Fruit fly (Drosophila melanogaster) whole organism, wandering third instar larva: ENCODE data around the gene CG33552.
A peak's percentile ranks its signal among the peaks of the same experiment; 100 is the strongest.

ENCODE experiments used
- CG9705 ChIP-seq: fragments of 200-800 bp; sonication (Bioruptor generic); optimal IDR thresholded peaks from 2 replicates; lab custom pipeline; 2018; ENCODE audit warnings: missing biosample characterization, mild to moderate bottlenecking, missing genetic modification characterization
- GATAd ChIP-seq: sonication (Bioruptor generic); optimal IDR thresholded peaks from 2 replicates; lab custom pipeline; 2016; ENCODE audit warnings: missing biosample characterization, missing genetic modification characterization
- HLH106 ChIP-seq: fragments of 200-800 bp; optimal IDR thresholded peaks from 3 replicates; lab custom pipeline; 2019; ENCODE audit warnings: missing biosample characterization, mild to moderate bottlenecking, missing genetic modification characterization, moderate library complexity
- Hr83 ChIP-seq: fragments of 200-300 bp; sonication (Bioruptor generic); optimal IDR thresholded peaks from 2 replicates; lab custom pipeline; 2016; ENCODE audit warnings: missing biosample characterization, mild to moderate bottlenecking, missing genetic modification characterization, moderate library complexity; ENCODE audit not compliant: poor library complexity, severe bottlenecking
- Jra ChIP-seq: sonication (Bioruptor generic); optimal IDR thresholded peaks from 2 replicates; lab custom pipeline; 2016; ENCODE audit warnings: missing biosample characterization, missing genetic modification characterization
- Mio ChIP-seq: sonication (Bioruptor generic); optimal IDR thresholded peaks from 2 replicates; lab custom pipeline; 2016; ENCODE audit warnings: missing biosample characterization, missing genetic modification characterization
- Myc ChIP-seq: fragments of >200 bp; optimal IDR thresholded peaks from 2 replicates; lab custom pipeline; 2017
- OdsH ChIP-seq: fragments of 200-800 bp; sonication (Bioruptor generic); optimal IDR thresholded peaks from 2 replicates; lab custom pipeline; 2016; ENCODE audit warnings: missing biosample characterization, mild to moderate bottlenecking, missing genetic modification characterization
- Rel ChIP-seq, 2 experiments: fragments of 200-800 bp; sonication (Bioruptor generic) in 1 of 2; optimal IDR thresholded peaks; 2 replicates in 1 of 2; 3 replicates in 1 of 2; lab custom pipeline; 2016 to 2019; ENCODE audit warnings: mild to moderate bottlenecking in 2 of 2, missing biosample characterization in 2 of 2, missing genetic modification characterization in 2 of 2, moderate library complexity in 1 of 2
- Sp1 ChIP-seq: fragments of 200-800 bp; sonication (Bioruptor generic); optimal IDR thresholded peaks from 3 replicates; lab custom pipeline; 2019; ENCODE audit warnings: missing biosample characterization, mild to moderate bottlenecking, missing genetic modification characterization, moderate library complexity
- Vsx2 ChIP-seq: fragments of 200-300, 225-300 bp; sonication (Bioruptor generic); optimal IDR thresholded peaks from 2 replicates; lab custom pipeline; 2018; ENCODE audit warnings: missing biosample characterization, missing genetic modification characterization; ENCODE audit not compliant: partially characterized antibody
- br ChIP-seq: fragments of 200-800 bp; sonication (Bioruptor generic); optimal IDR thresholded peaks from 2 replicates; lab custom pipeline; 2016; ENCODE audit warnings: missing biosample characterization, missing genetic modification characterization
- brk ChIP-seq: fragments of 200-800 bp; sonication (Bioruptor generic); optimal IDR thresholded peaks from 2 replicates; lab custom pipeline; 2016; ENCODE audit warnings: missing biosample characterization, mild to moderate bottlenecking, missing genetic modification characterization
- dl ChIP-seq, 2 experiments: fragments of 175-275, 200-275 bp in 1 of 2; fragments of 200-275 bp in 1 of 2; sonication (Bioruptor generic); optimal IDR thresholded peaks; lab custom pipeline; 2018; ENCODE audit warnings: mild to moderate bottlenecking in 2 of 2, missing biosample characterization in 2 of 2, missing genetic modification characterization in 2 of 2, moderate library complexity in 2 of 2; ENCODE audit not compliant: partially characterized antibody in 2 of 2, insufficient read depth in 1 of 2
- dmrt93B ChIP-seq: fragments of 200-800 bp; sonication (Bioruptor generic); optimal IDR thresholded peaks from 2 replicates; lab custom pipeline; 2018; ENCODE audit warnings: missing biosample characterization, mild to moderate bottlenecking, missing genetic modification characterization
- dsf ChIP-seq: sonication (Bioruptor generic); optimal IDR thresholded peaks from 2 replicates; lab custom pipeline; 2016; ENCODE audit warnings: missing biosample characterization, missing genetic modification characterization, borderline replicate concordance
- ey ChIP-seq: fragments of 200-800 bp; sonication (Bioruptor generic); optimal IDR thresholded peaks from 2 replicates; lab custom pipeline; 2016; ENCODE audit warnings: missing biosample characterization, missing genetic modification characterization
- foxo ChIP-seq, 2 experiments: fragments of 200-800 bp; sonication (Bioruptor generic); optimal IDR thresholded peaks; 2 replicates in 1 of 2; 3 replicates in 1 of 2; lab custom pipeline; 2016 to 2017; ENCODE audit warnings: missing biosample characterization in 2 of 2, missing genetic modification characterization in 2 of 2
- fru ChIP-seq: fragments of 200-800 bp; sonication (Bioruptor generic); optimal IDR thresholded peaks from 3 replicates; lab custom pipeline; 2016; ENCODE audit warnings: missing biosample characterization, mild to moderate bottlenecking, missing genetic modification characterization
- h ChIP-seq: fragments of 200-800 bp; sonication (Bioruptor generic); optimal IDR thresholded peaks from 3 replicates; lab custom pipeline; 2016; ENCODE audit warnings: missing biosample characterization, mild to moderate bottlenecking, missing genetic modification characterization
- jim ChIP-seq: fragments of 175-275, 200-325 bp; sonication (Bioruptor generic); optimal IDR thresholded peaks from 2 replicates; lab custom pipeline; 2016; ENCODE audit warnings: missing biosample characterization, mild to moderate bottlenecking, missing genetic modification characterization
- lola ChIP-seq: fragments of >200 bp; optimal IDR thresholded peaks from 2 replicates; lab custom pipeline; 2017; ENCODE audit warnings: missing biosample characterization, missing genetic modification characterization
- pan ChIP-seq: fragments of >200 bp; optimal IDR thresholded peaks from 2 replicates; lab custom pipeline; 2017
- psq ChIP-seq: fragments of 200-800 bp; sonication (Bioruptor generic); optimal IDR thresholded peaks from 3 replicates; lab custom pipeline; 2017; ENCODE audit warnings: missing biosample characterization, mild to moderate bottlenecking, missing genetic modification characterization, moderate library complexity
- rgr ChIP-seq: fragments of 200-800 bp; sonication (Bioruptor generic); optimal IDR thresholded peaks from 3 replicates; lab custom pipeline; 2016; ENCODE audit warnings: missing biosample characterization, mild to moderate bottlenecking, missing genetic modification characterization
- sv ChIP-seq: fragments of 200-800 bp; sonication (Bioruptor generic); optimal IDR thresholded peaks from 3 replicates; lab custom pipeline; 2016; ENCODE audit warnings: missing biosample characterization, missing genetic modification characterization
- woc ChIP-seq: sonication (Bioruptor generic); optimal IDR thresholded peaks from 2 replicates; lab custom pipeline; 2016; ENCODE audit warnings: missing biosample characterization, mild to moderate bottlenecking, missing genetic modification characterization

CG33552 gene

DNA sequence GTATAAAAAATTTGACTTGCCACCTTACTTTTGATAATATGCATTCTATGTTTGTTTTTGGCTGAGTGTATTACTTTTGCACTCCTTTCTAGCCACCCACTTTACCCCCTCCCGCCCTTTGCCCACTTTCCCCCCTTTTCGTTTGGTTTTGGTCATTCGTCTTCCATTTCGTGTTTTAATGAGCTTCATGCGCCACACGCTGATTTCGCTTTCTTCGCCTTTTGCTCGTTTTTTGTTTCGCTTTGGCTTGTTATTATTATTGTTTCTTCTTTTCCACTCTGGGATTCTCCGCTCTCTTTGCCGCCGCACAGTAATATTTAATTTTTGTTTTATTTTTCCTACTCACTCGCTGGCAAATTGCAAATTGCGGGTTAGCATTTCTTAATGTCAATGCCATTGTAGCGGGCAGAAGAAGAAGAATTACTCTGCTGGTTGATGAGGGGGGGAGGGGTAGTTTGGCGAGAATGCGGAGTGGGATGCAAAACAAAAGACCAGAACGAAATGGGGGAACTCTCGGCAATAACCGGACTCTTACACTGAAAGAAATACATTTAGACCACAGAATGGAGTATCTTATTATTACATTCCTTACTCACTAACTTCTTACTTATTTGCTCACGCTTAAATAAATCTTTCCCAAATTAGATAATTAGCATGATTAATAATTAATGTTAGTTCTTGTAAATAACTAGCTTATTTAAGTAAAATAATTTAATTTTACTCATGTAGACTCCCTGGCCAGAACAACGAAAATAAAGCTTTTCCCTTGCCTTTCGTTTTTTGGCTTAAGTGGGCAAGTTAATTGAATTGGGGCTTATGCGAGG is 36.6 kb upstream of the CG33552 start:
- no peak for TF ChIP-seq Rel (GFP tag; optimal IDR thresholded peaks at IDR 0.05; lab: Kevin White, UChicago)
- peak; percentile 86 for TF ChIP-seq Rel (tag; optimal IDR thresholded peaks at IDR 0.05; lab: Kevin White, UChicago)
- peak in 1 of 2 experiments; percentile 16 for TF ChIP-seq foxo (GFP tag; optimal IDR thresholded peaks at IDR 0.05; lab: Kevin White, UChicago)
- peak; percentile 80 for TF ChIP-seq psq
- TF ChIP-seq fru (GFP tag; lab: Kevin White, UChicago) = peak; percentile 41
- peak; percentile 36 for TF ChIP-seq h (GFP tag; lab: Kevin White, UChicago)
- TF ChIP-seq brk (GFP tag; lab: Kevin White, UChicago) = no peak
- TF ChIP-seq Jra = no peak
- TF ChIP-seq Vsx2 (GFP tag; lab: Kevin White, UChicago) = no peak
- no peak for TF ChIP-seq woc (GFP tag; lab: Kevin White, UChicago)
- TF ChIP-seq HLH106 (tag; lab: Kevin White, UChicago) = peak; percentile 3
- TF ChIP-seq OdsH (GFP tag; lab: Kevin White, UChicago) = peak; percentile 29
- peak; percentile 10 for TF ChIP-seq ey (GFP tag; lab: Kevin White, UChicago)
- TF ChIP-seq br (GFP tag; lab: Kevin White, UChicago) = peak; percentile 16
- no peak for TF ChIP-seq dl (GFP tag; optimal IDR thresholded peaks at IDR 0.05; lab: Kevin White, UChicago; ENCODE audit: insufficient read depth in 1 of 2, partially characterized antibody in 2 of 2)

DNA sequence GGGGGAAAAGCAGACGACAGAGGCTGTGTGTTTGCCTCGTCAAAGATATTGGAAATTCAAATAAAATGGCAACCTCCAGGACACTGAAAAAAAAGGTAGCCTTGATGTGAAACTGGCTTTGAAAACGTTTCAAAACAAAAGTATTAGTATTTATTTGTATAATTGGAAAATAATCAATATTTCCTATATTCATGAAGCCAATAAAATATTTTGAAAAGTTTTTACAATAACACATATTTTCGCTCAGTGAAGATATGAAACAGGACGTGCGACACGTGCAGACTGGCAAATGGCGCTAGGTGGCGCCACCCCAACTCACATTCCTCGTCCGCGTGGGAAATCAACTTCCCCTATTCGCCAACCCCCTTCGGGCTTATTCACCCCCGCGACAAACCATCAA is 34.5 kb upstream of the CG33552 start:
- TF ChIP-seq Sp1 = peak; percentile 34
- TF ChIP-seq foxo (GFP tag; optimal IDR thresholded peaks at IDR 0.05; lab: Kevin White, UChicago) = peak in 1 of 2 experiments; percentile 48
- peak; percentile 50 for TF ChIP-seq fru (GFP tag; lab: Kevin White, UChicago)
- peak; percentile 7 for TF ChIP-seq OdsH (GFP tag; lab: Kevin White, UChicago)
- TF ChIP-seq rgr (GFP tag; lab: Kevin White, UChicago) = peak; percentile 9
- TF ChIP-seq h (GFP tag; lab: Kevin White, UChicago) = peak; percentile 33
- peak; percentile 3 for TF ChIP-seq ey (GFP tag; lab: Kevin White, UChicago)
- TF ChIP-seq HLH106 (tag; lab: Kevin White, UChicago) = peak; percentile 47
- TF ChIP-seq dsf (GFP tag; lab: Kevin White, UChicago) = no peak
- no peak for TF ChIP-seq brk (GFP tag; lab: Kevin White, UChicago)
- TF ChIP-seq, all 38 proteins: peak for 8

DNA sequence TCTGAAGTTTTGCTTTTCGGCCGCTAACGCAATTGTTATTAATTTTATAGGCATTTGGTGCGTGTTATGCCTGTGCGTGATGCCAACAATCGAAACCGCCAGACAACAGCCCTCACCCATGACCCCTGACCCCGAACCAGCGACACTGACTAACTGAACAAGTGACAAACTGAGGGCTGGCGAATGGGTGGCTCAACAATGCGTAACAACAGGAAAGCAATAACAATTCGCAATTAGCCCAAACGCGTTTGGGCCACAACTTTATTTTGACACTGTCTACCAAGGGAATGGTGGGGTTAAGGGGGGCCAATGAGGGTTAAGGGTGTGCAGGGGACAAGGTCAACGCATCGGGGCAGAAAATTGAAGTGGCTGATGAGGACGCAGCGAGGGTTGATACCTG is 33.4 kb upstream of the CG33552 start:
- TF ChIP-seq dmrt93B (GFP tag; lab: Kevin White, UChicago) (no peak), Rel (GFP tag; optimal IDR thresholded peaks at IDR 0.05; lab: Kevin White, UChicago) (no peak), Rel (tag; optimal IDR thresholded peaks at IDR 0.05; lab: Kevin White, UChicago) (no peak)

DNA sequence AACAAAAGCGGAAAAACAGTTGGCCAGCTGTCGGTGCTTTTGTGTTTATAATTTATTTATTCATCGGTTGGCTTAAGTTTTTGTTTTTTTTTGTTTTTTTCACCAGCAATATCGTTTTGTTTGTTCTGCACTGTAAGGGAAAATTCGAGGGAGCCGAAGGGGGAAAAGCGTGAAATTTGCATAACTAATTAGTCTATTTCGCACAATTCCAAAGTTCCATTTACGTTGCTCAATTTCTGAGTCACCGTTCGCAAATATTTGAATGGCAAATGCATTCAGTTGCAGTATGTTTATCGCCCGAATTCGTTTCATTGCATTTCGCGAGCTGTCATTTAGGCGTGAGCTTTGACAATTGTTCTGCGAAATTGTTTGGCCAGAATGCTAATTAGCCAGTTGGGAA is 28.8 kb upstream of the CG33552 start:
- TF ChIP-seq pan (lab: Kevin White, UChicago) = no peak
- no peak for TF ChIP-seq Jra
- TF ChIP-seq CG9705 (GFP tag; lab: Kevin White, UChicago) = no peak
- TF ChIP-seq Mio (GFP tag; lab: Kevin White, UChicago) = no peak
- TF ChIP-seq jim = no peak
- TF ChIP-seq sv (GFP tag; lab: Kevin White, UChicago) = no peak
- TF ChIP-seq Rel (GFP tag; optimal IDR thresholded peaks at IDR 0.05; lab: Kevin White, UChicago) = no peak
- TF ChIP-seq Rel (tag; optimal IDR thresholded peaks at IDR 0.05; lab: Kevin White, UChicago) = no peak
- no peak for TF ChIP-seq dl (GFP tag; optimal IDR thresholded peaks at IDR 0.05; lab: Kevin White, UChicago; ENCODE audit: insufficient read depth in 1 of 2, partially characterized antibody in 2 of 2)
- no peak for TF ChIP-seq Myc (lab: Kevin White, UChicago)
- no peak for TF ChIP-seq ey (GFP tag; lab: Kevin White, UChicago)
- TF ChIP-seq br (GFP tag; lab: Kevin White, UChicago) = no peak
- no peak for TF ChIP-seq h (GFP tag; lab: Kevin White, UChicago)
- no peak for TF ChIP-seq Hr83 (GFP tag; lab: Kevin White, UChicago)
- no peak for TF ChIP-seq woc (GFP tag; lab: Kevin White, UChicago)
- TF ChIP-seq lola (GFP tag; lab: Kevin White, UChicago) = no peak
- no peak for TF ChIP-seq GATAd (GFP tag; lab: Kevin White, UChicago)
- no peak for TF ChIP-seq psq
- TF ChIP-seq Vsx2 (GFP tag; lab: Kevin White, UChicago) = no peak
